Fruit fly (Drosophila melanogaster) Kc167 (cell line): ENCODE data around the gene Gbeta76C.

Experiments used
- Myc ChIP-seq: fragments of >200 bp; optimal IDR thresholded peaks from 2 replicates; lab custom pipeline; 2017; ENCODE audit warnings: missing external identifiers
- h ChIP-seq: fragments of >200 bp; optimal IDR thresholded peaks from 3 replicates; lab custom pipeline; 2018; ENCODE audit warnings: missing external identifiers
- insv ChIP-seq: fragments of >200 bp; optimal IDR thresholded peaks from 3 replicates; lab custom pipeline; 2018; ENCODE audit warnings: missing external identifiers

DNA sequence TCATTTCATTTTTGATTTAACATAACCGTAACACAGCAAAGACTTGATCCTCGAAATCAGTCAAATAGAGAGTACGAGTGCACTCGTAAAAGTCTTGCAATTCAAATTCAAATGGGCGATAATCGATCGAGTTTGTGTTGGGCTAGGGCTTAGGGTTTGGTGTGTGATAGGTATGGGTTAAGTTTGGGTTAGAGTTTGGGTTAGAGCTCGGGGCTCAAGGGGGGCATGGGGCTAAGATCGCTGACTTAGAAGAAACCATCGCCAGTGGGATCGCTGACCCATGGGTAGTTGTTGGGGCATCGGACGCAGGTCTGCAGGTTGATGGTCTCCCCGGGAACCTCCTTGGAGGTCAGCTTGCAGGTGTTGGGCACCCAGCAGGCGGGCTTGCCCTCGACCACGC, 13.7 kb downstream of the Gbeta76C start:
- TF ChIP-seq insv, result no peak
- no peak for TF ChIP-seq Myc (lab: Kevin White, UChicago)
- no peak for TF ChIP-seq h
